Fruit fly (Drosophila melanogaster) whole organism, prepupa: Measurements from ENCODE around the gene Arf1.

Experiments used
- CG10631 ChIP-seq: fragments of 200-800 bp; sonication (Bioruptor generic); optimal IDR thresholded peaks from 2 replicates; lab custom pipeline; 2016; ENCODE audit warnings: missing biosample characterization, missing genetic modification characterization
- CG10669 ChIP-seq: fragments of 200-800 bp; sonication (Bioruptor generic); optimal IDR thresholded peaks from 3 replicates; lab custom pipeline; 2018; ENCODE audit warnings: missing biosample characterization, mild to moderate bottlenecking, missing genetic modification characterization, moderate library complexity
- CG11294 ChIP-seq: fragments of 200-800 bp; sonication (Bioruptor generic); IDR thresholded peaks from 2 replicates; pipeline ENCODE4 v1.3.6; 2022; ENCODE audit warnings: missing biosample characterization, missing genetic modification characterization
- CG11762 ChIP-seq: fragments of 200-800 bp; sonication (Bioruptor generic); optimal IDR thresholded peaks from 3 replicates; lab custom pipeline; 2016; ENCODE audit warnings: missing biosample characterization, missing genetic modification characterization; ENCODE audit not compliant: insufficient read depth
- CG16779 ChIP-seq: fragments of 200-800 bp; sonication (Bioruptor generic); optimal IDR thresholded peaks from 3 replicates; lab custom pipeline; 2017; ENCODE audit warnings: missing biosample characterization, mild to moderate bottlenecking, missing genetic modification characterization
- CG3032 ChIP-seq: fragments of 200-800 bp; optimal IDR thresholded peaks from 2 replicates; lab custom pipeline; 2019; ENCODE audit warnings: missing biosample characterization, mild to moderate bottlenecking, missing genetic modification characterization, moderate library complexity
- CG32006 ChIP-seq: fragments of 200-800 bp; sonication (Bioruptor generic); optimal IDR thresholded peaks from 3 replicates; lab custom pipeline; 2017; ENCODE audit warnings: missing biosample characterization, mild to moderate bottlenecking, missing genetic modification characterization
- CG34406 ChIP-seq: fragments of 200-800 bp; sonication (Bioruptor generic); optimal IDR thresholded peaks from 3 replicates; lab custom pipeline; 2016; ENCODE audit warnings: missing biosample characterization, missing genetic modification characterization
- CG3919 ChIP-seq: fragments of 200-800 bp; sonication (Bioruptor generic); optimal IDR thresholded peaks from 3 replicates; lab custom pipeline; 2016; ENCODE audit warnings: missing biosample characterization, missing genetic modification characterization
- CG4318 ChIP-seq: fragments of 200-800 bp; sonication (Bioruptor generic); optimal IDR thresholded peaks from 3 replicates; lab custom pipeline; 2017; ENCODE audit warnings: missing biosample characterization, mild to moderate bottlenecking, missing genetic modification characterization
- CG6163 ChIP-seq: fragments of 200-800 bp; sonication (Bioruptor generic); IDR thresholded peaks from 3 replicates; pipeline ENCODE4 v1.3.6; 2022; ENCODE audit warnings: missing biosample characterization, missing genetic modification characterization
- CG6792 ChIP-seq: fragments of 200-800 bp; sonication (Bioruptor generic); optimal IDR thresholded peaks from 3 replicates; lab custom pipeline; 2016; ENCODE audit warnings: missing biosample characterization, missing genetic modification characterization
- CG6808 ChIP-seq: fragments of 200-800 bp; sonication (Bioruptor generic); optimal IDR thresholded peaks from 3 replicates; lab custom pipeline; 2017; ENCODE audit warnings: missing biosample characterization, missing genetic modification characterization, mild to moderate bottlenecking, moderate library complexity, missing genetic modification reagents
- CG6854 ChIP-seq: fragments of 200-800 bp; sonication (Bioruptor generic); optimal IDR thresholded peaks from 2 replicates; lab custom pipeline; 2017; ENCODE audit warnings: missing biosample characterization, mild to moderate bottlenecking, missing genetic modification characterization
- CG7368 ChIP-seq: fragments of 200-800 bp; sonication (Bioruptor generic); optimal IDR thresholded peaks from 3 replicates; lab custom pipeline; 2016; ENCODE audit warnings: missing biosample characterization, missing genetic modification characterization
- CG8119 ChIP-seq: fragments of 200-800 bp; sonication (Bioruptor generic); IDR thresholded peaks from 3 replicates; pipeline ENCODE4 v1.3.6; 2022; ENCODE audit warnings: missing biosample characterization, missing genetic modification characterization
- CG8319 ChIP-seq: fragments of 200-800 bp; sonication (Bioruptor generic); optimal IDR thresholded peaks from 3 replicates; lab custom pipeline; 2016; ENCODE audit warnings: missing biosample characterization, missing genetic modification characterization
- CG8632 ChIP-seq: fragments of 200-800 bp; sonication (Bioruptor generic); optimal IDR thresholded peaks from 3 replicates; lab custom pipeline; 2016; ENCODE audit warnings: missing biosample characterization, missing genetic modification characterization
- CG9139 ChIP-seq: fragments of 200-800 bp; sonication (Bioruptor generic); optimal IDR thresholded peaks from 3 replicates; lab custom pipeline; 2017; ENCODE audit warnings: missing biosample characterization, mild to moderate bottlenecking, missing genetic modification characterization
- Eip75B ChIP-seq: fragments of 200-800 bp; sonication (Bioruptor generic); optimal IDR thresholded peaks from 3 replicates; lab custom pipeline; 2016; ENCODE audit warnings: missing biosample characterization, missing genetic modification characterization
- Eip78C ChIP-seq: fragments of 200-800 bp; sonication (Bioruptor generic); peaks from one replicate; lab custom pipeline; 2016; ENCODE audit warnings: missing biosample characterization, missing genetic modification characterization
- Ets21C ChIP-seq: fragments of 200-800 bp; sonication (Bioruptor generic); optimal IDR thresholded peaks from 3 replicates; lab custom pipeline; 2016; ENCODE audit warnings: missing biosample characterization, missing genetic modification characterization
- Ets96B ChIP-seq: fragments of 200-800 bp; optimal IDR thresholded peaks from 2 replicates; lab custom pipeline; 2019; ENCODE audit warnings: missing biosample characterization, mild to moderate bottlenecking, missing genetic modification characterization, moderate library complexity
- Gug ChIP-seq: fragments of 200-800 bp; sonication (Bioruptor generic); IDR thresholded peaks from 2 replicates; pipeline ENCODE4 v1.3.6; 2022; ENCODE audit warnings: missing biosample characterization, missing genetic modification characterization
- Hr38 ChIP-seq: sonication (Bioruptor generic); optimal IDR thresholded peaks from 2 replicates; lab custom pipeline; 2016; ENCODE audit warnings: missing biosample characterization, missing genetic modification characterization
- Hr4 ChIP-seq: fragments of 200-800 bp; sonication (Bioruptor generic); optimal IDR thresholded peaks from 3 replicates; lab custom pipeline; 2016; ENCODE audit warnings: missing biosample characterization, missing genetic modification characterization
- Lpt ChIP-seq: fragments of 200-800 bp; sonication (Bioruptor generic); optimal IDR thresholded peaks from 3 replicates; lab custom pipeline; 2016; ENCODE audit warnings: missing biosample characterization, missing genetic modification characterization
- Met ChIP-seq: fragments of 200-800 bp; sonication (Bioruptor generic); optimal IDR thresholded peaks from 3 replicates; lab custom pipeline; 2016; ENCODE audit warnings: missing biosample characterization, missing genetic modification characterization
- OdsH ChIP-seq: fragments of 200-800 bp; sonication (Bioruptor generic); optimal IDR thresholded peaks from 3 replicates; lab custom pipeline; 2016; ENCODE audit warnings: missing biosample characterization, missing genetic modification characterization
- achi ChIP-seq: fragments of 200-800 bp; sonication (Bioruptor generic); optimal IDR thresholded peaks from 3 replicates; lab custom pipeline; 2016; ENCODE audit warnings: missing biosample characterization, missing genetic modification characterization
- dac ChIP-seq: fragments of 200-800 bp; sonication (Bioruptor generic); optimal IDR thresholded peaks from 2 replicates; lab custom pipeline; 2017; ENCODE audit warnings: missing biosample characterization, mild to moderate bottlenecking, missing genetic modification characterization
- eg ChIP-seq: fragments of 200-800 bp; sonication (Bioruptor generic); IDR thresholded peaks from 3 replicates; pipeline ENCODE4 v1.3.6; 2022; ENCODE audit warnings: missing biosample characterization, missing genetic modification characterization
- esn ChIP-seq: fragments of 200-800 bp; sonication (Bioruptor generic); optimal IDR thresholded peaks from 2 replicates; lab custom pipeline; 2016; ENCODE audit warnings: missing biosample characterization, mild to moderate bottlenecking, missing genetic modification characterization, moderate library complexity
- fd59A ChIP-seq: fragments of 200-800 bp; sonication (Bioruptor generic); optimal IDR thresholded peaks from 2 replicates; lab custom pipeline; 2017; ENCODE audit warnings: missing biosample characterization, mild to moderate bottlenecking, missing genetic modification characterization, missing genetic modification reagents
- fd85E ChIP-seq: fragments of 200-800 bp; sonication (Bioruptor generic); optimal IDR thresholded peaks from 3 replicates; lab custom pipeline; 2016; ENCODE audit warnings: missing biosample characterization, missing genetic modification characterization
- net ChIP-seq: fragments of 200-800 bp; sonication (Bioruptor generic); optimal IDR thresholded peaks from 3 replicates; lab custom pipeline; 2016; ENCODE audit warnings: missing biosample characterization, missing genetic modification characterization
- pdm3 ChIP-seq: fragments of 200-800 bp; sonication (Bioruptor generic); optimal IDR thresholded peaks from 3 replicates; lab custom pipeline; 2016; ENCODE audit warnings: missing biosample characterization, missing genetic modification characterization
- salr ChIP-seq, 2 experiments: fragments of 200-800 bp; sonication (Bioruptor generic); optimal IDR thresholded peaks; 3 replicates each; lab custom pipeline; 2016 to 2018; ENCODE audit warnings: missing biosample characterization in 2 of 2, missing genetic modification characterization in 2 of 2, mild to moderate bottlenecking in 1 of 2
- spab ChIP-seq: fragments of 200-800 bp; sonication (Bioruptor generic); optimal IDR thresholded peaks from 2 replicates; lab custom pipeline; 2017; ENCODE audit warnings: missing biosample characterization, mild to moderate bottlenecking, missing genetic modification characterization, missing genetic modification reagents
- ss ChIP-seq, 2 experiments: fragments of 200-800 bp; sonication (Bioruptor generic); optimal IDR thresholded peaks; 2 replicates in 1 of 2; 3 replicates in 1 of 2; lab custom pipeline; 2017 to 2018; ENCODE audit warnings: mild to moderate bottlenecking in 2 of 2, missing biosample characterization in 2 of 2, missing genetic modification characterization in 2 of 2, moderate library complexity in 1 of 2
- svp ChIP-seq: fragments of 200-800 bp; sonication (Bioruptor generic); peaks from one replicate; lab custom pipeline; 2016; ENCODE audit warnings: missing biosample characterization, missing genetic modification characterization
- topi ChIP-seq: fragments of 200-800 bp; sonication (Bioruptor generic); optimal IDR thresholded peaks from 3 replicates; lab custom pipeline; 2016; ENCODE audit warnings: missing biosample characterization, missing genetic modification characterization
- vri ChIP-seq: fragments of 200-800 bp; sonication (Bioruptor generic); optimal IDR thresholded peaks from 3 replicates; lab custom pipeline; 2016; ENCODE audit warnings: missing biosample characterization, mild to moderate bottlenecking, missing genetic modification characterization

Arf1 gene

DNA sequence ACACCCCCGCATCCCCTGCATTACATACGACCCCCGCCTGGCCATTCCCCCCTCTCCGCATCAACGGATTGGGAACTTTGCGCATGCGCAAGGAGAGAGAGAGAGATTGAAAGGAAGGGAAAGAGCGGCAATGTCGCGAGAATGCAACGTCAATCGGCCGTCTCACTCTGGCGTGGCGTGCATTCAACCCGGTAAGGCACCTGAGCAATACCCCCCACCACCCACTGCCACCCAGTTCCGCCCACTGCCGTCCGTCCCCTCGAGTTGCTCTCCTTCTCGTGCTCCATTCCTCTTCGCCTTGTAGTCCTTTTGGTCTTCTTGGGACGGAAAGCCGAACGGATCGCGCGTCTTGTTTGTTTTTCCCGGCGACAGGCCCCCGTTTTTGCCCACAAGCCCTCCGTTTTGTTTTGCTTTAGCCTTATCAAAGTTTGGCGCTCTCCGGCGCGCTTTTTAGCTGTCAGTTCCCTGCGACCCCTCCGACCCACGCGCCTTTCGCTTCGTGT lies 32.3 kb downstream of the Arf1 start (continued):
- TF ChIP-seq CG11762 (GFP tag; lab: Kevin White, UChicago) (peak; percentile 19), CG3919 (GFP tag; lab: Kevin White, UChicago) (peak; percentile 21), CG8319 (GFP tag; lab: Kevin White, UChicago) (no peak), Gug (GFP tag; lab: Robert Waterston, UW) (0 out of 2 replicates have a peak, but pooled peaks have one; percentile 9), CG8119 (GFP tag; lab: Robert Waterston, UW) (peak; percentile 44; the same call in 2 of the 3 replicates), esn (GFP tag; lab: Kevin White, UChicago) (no peak), CG6808 (peak; percentile 75), CG32006 (GFP tag; lab: Kevin White, UChicago) (peak; percentile 33), CG6163 (GFP tag; lab: Robert Waterston, UW) (peak; percentile 73; the same call in 2 of the 3 replicates), Eip75B (GFP tag; lab: Kevin White, UChicago) (peak; percentile 24), CG16779 (tag; lab: Kevin White, UChicago) (peak; percentile 11), fd59A (GFP tag; lab: Kevin White, UChicago) (peak; percentile 46), CG6792 (GFP tag; lab: Kevin White, UChicago) (no peak), CG10669 (GFP tag; lab: Kevin White, UChicago) (peak; percentile 16), CG34406 (peak; percentile 33), CG8632 (GFP tag; lab: Kevin White, UChicago) (peak; percentile 1), CG10631 (GFP tag; lab: Kevin White, UChicago) (no peak), CG4318 (GFP tag; lab: Kevin White, UChicago) (no peak), CG11294 (GFP tag; lab: Robert Waterston, UW) (no peak), svp (GFP tag; lab: Kevin White, UChicago) (peak; percentile 87), CG7368 (GFP tag; lab: Kevin White, UChicago) (peak; percentile 44), ss (GFP tag; optimal IDR thresholded peaks at IDR 0.05; lab: Kevin White, UChicago) (peak; percentile 79 to 80), vri (GFP tag; lab: Kevin White, UChicago) (peak; percentile 72), Eip78C (peak; percentile 68), net (peak; percentile 16), fd85E (no peak), Ets21C (GFP tag; lab: Kevin White, UChicago) (no peak), OdsH (GFP tag; lab: Kevin White, UChicago) (no peak), dac (GFP tag; lab: Kevin White, UChicago) (peak; percentile 13), CG9139 (GFP tag; lab: Kevin White, UChicago) (peak; percentile 74), Ets96B (peak; percentile 46), Met (GFP tag; lab: Kevin White, UChicago) (peak; percentile 27), CG3032 (peak; percentile 52)

DNA sequence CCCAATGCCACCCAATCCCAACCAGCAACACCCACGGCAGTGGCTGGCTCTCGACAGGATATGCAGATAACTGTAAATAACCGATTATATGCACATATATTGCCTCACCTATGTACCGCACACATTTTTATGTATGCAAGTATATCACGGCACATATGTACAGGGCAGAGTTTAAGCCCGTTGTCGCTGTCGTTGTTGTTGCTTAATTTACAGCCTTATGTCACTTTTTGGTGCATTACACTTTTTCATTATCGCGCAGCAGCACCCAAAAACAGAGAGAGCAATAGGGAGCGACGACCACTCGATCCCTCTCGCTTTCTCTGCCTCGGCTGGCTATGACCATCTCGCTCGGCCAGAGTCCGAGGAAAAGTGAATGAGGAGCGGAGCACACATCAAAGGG lies 32.8 kb downstream of the Arf1 start:
- TF ChIP-seq vri (GFP tag; lab: Kevin White, UChicago), result peak; percentile 87
- no peak for TF ChIP-seq CG3919 (GFP tag; lab: Kevin White, UChicago)
- peak; percentile 87 for TF ChIP-seq svp (GFP tag; lab: Kevin White, UChicago)

DNA sequence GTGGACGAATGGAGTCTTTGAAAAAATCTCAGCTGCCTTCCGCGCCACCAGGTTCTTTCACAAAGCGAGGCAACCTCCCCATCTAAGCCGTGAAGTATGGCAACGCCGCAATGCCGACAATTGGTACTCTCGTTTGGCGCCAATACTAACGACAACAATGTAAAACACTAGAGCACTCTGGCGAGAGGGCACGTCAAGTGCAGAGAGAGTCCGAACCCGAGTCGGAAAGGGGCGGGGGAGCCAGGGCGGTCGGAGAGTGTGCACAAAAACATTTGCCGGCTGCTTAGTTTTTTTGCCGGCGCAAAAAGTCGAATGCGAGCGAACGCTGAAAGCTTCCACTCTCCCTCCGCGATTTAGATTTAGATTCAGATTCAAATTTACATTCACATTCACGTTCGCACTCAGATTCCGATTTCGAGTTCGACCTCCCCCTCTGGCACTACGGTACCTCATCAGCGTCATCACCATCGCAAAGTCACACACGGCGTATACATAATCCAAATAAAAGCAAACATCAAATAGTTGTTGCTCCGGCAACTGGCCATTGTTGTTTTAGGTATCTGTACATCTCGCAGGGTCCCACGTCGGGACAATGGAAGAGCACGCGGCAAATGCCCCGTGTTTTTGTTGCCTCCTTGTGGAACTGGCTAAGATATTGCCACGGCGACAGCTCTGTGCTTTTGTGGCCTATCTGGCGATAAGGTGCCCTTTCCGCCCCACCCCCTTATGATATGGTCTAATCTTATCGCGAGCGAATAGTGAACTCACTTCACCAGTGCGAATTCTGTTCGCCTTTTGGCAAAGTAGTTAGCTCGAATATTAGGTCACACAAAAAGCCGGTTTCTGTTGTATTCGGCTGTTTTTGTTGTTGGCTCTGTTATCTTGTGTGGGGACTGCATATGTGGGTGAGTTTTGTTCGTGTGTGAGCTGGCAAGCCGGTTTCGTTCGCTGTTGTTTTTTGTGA lies 34.1 kb downstream of the Arf1 start:
- TF ChIP-seq Eip78C (peak; percentile 47), CG6854 (GFP tag; lab: Kevin White, UChicago) (peak; percentile 23), CG9139 (GFP tag; lab: Kevin White, UChicago) (no peak), pdm3 (GFP tag; lab: Kevin White, UChicago) (no peak), salr (GFP tag; optimal IDR thresholded peaks at IDR 0.05; lab: Kevin White, UChicago) (no peak), CG8632 (GFP tag; lab: Kevin White, UChicago) (no peak), Gug (GFP tag; lab: Robert Waterston, UW) (no peak), CG3032 (no peak), ss (GFP tag; optimal IDR thresholded peaks at IDR 0.05; lab: Kevin White, UChicago) (no peak), achi (GFP tag; lab: Kevin White, UChicago) (no peak), vri (GFP tag; lab: Kevin White, UChicago) (peak; percentile 97), CG6163 (GFP tag; lab: Robert Waterston, UW) (peak; percentile 56), topi (GFP tag; lab: Kevin White, UChicago) (no peak), fd59A (GFP tag; lab: Kevin White, UChicago) (no peak), CG10669 (GFP tag; lab: Kevin White, UChicago) (no peak), CG6792 (GFP tag; lab: Kevin White, UChicago) (no peak), CG4318 (GFP tag; lab: Kevin White, UChicago) (no peak), Lpt (GFP tag; lab: Kevin White, UChicago) (peak; percentile 19), CG6808 (peak; percentile 1), Ets96B (no peak), fd85E (no peak), eg (GFP tag; lab: Robert Waterston, UW) (peak; percentile 55), esn (GFP tag; lab: Kevin White, UChicago) (no peak), Hr4 (GFP tag; lab: Kevin White, UChicago) (no peak), spab (GFP tag; lab: Kevin White, UChicago) (no peak), Hr38 (no peak)
